Fruit fly (Drosophila melanogaster): ENCODE measurements around the gene CG33299.

DNA sequence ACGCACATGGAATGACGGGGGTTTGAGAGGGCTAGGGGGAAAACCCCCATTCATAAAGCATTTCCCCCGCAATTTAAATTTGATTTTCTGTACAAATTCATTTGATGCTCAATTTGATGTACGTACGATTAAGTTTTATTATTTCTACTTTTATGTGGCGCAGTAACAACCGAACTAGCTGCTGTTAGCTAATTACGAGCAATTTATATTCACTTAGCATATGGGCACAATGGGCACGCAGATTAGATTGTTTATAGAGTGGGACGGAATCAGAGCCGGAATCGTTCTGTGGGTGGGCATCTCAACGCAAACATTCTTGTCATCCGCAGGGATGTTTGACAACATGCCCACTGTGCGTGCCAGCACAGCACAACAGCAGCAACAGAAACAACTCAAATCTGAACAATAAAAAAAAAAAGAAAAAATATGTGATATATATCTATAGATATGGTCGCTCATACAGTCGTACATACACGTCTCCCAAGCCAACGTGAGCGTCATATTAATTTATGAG is 14.6 kb downstream of the CG33299 start:
- no peak for TF ChIP-seq CG8478 (optimal IDR thresholded peaks at IDR 0.05)
- TF ChIP-seq usp (GFP tag; optimal IDR thresholded peaks at IDR 0.05) = no peak
- TF ChIP-seq EcR (GFP tag; optimal IDR thresholded peaks at IDR 0.05) = no peak
- TF ChIP-seq Dll (optimal IDR thresholded peaks at IDR 0.05) = no peak
- TF ChIP-seq pan (optimal IDR thresholded peaks at IDR 0.05) = no peak
